Worm (Caenorhabditis elegans): ENCODE measurements around the gene F59E12.15.

- TF ChIP-seq snpc-4 (tag; optimal IDR thresholded peaks at IDR 0.05) = no peak
- no peak for TF ChIP-seq ztf-11 (tag; optimal IDR thresholded peaks at IDR 0.05)
- TF ChIP-seq elt-3 (tag; optimal IDR thresholded peaks at IDR 0.05) = no peak
- TF ChIP-seq R02D3.7 (tag; optimal IDR thresholded peaks at IDR 0.05) = no peak
- TF ChIP-seq blmp-1 (tag; optimal IDR thresholded peaks at IDR 0.05; ENCODE audit: insufficient read depth) = no peak
- no peak for TF ChIP-seq crh-2 (tag; optimal IDR thresholded peaks at IDR 0.05)
- no peak for TF ChIP-seq nhr-23 (tag; optimal IDR thresholded peaks at IDR 0.05)
- TF ChIP-seq alr-1 (tag; optimal IDR thresholded peaks at IDR 0.05) = no peak
- no peak for TF ChIP-seq nhr-12 (tag; optimal IDR thresholded peaks at IDR 0.05)
- TF ChIP-seq peb-1 (tag; optimal IDR thresholded peaks at IDR 0.05) = no peak
- no peak for TF ChIP-seq egl-27 (tag; optimal IDR thresholded peaks at IDR 0.05)
- no peak for TF ChIP-seq nhr-237 (tag; optimal IDR thresholded peaks at IDR 0.05)
- TF ChIP-seq ceh-82 (tag; optimal IDR thresholded peaks at IDR 0.05) = no peak
- TF ChIP-seq lin-13 (GFP tag; optimal IDR thresholded peaks at IDR 0.05) = no peak
These were observed at the start of gene F59E12.15 for ce11 chrII:5628326-5628818.

All from whole organism, L2 larva.